Worm (Caenorhabditis elegans) whole organism, late embryonic: ENCODE data around the gene F41G3.3.
A peak's percentile ranks its signal among the peaks of the same experiment; 100 is the strongest.

Source experiments
- C08G9.2 ChIP-seq: sonication (generic microtip); optimal IDR thresholded peaks from 2 replicates; lab custom pipeline; 2016; ENCODE audit warnings: mild to moderate bottlenecking, missing genetic modification characterization, moderate library complexity, missing compliant biosample characterization
- F13H6.1 ChIP-seq: sonication (generic microtip); optimal IDR thresholded peaks from 2 replicates; lab custom pipeline; 2016; ENCODE audit warnings: missing genetic modification characterization, missing compliant biosample characterization
- K02D7.2 ChIP-seq: sonication (generic microtip); optimal IDR thresholded peaks from 2 replicates; lab custom pipeline; 2017; ENCODE audit warnings: mild to moderate bottlenecking, missing genetic modification characterization, missing compliant biosample characterization
- Y22D7AL.16 ChIP-seq: sonication (generic microtip); optimal IDR thresholded peaks from 2 replicates; lab custom pipeline; 2016; ENCODE audit warnings: missing genetic modification characterization, missing compliant biosample characterization
- ceh-14 ChIP-seq: sonication (generic microtip); optimal IDR thresholded peaks from 2 replicates; lab custom pipeline; 2016; ENCODE audit warnings: missing genotype, missing genetic modification characterization, missing compliant biosample characterization
- ceh-19 ChIP-seq: fragments of 200-800 bp; sonication (Bioruptor generic); optimal IDR thresholded peaks from 2 replicates; lab custom pipeline; 2018; ENCODE audit warnings: mild to moderate bottlenecking, missing genetic modification characterization, missing compliant biosample characterization
- ceh-2 ChIP-seq: sonication (generic microtip); optimal IDR thresholded peaks from 2 replicates; lab custom pipeline; 2016; ENCODE audit warnings: missing genotype, missing genetic modification characterization, missing compliant biosample characterization
- ceh-22 ChIP-seq: sonication (generic microtip); optimal IDR thresholded peaks from 2 replicates; lab custom pipeline; 2017; ENCODE audit warnings: missing biosample characterization, missing genetic modification characterization
- ceh-30 ChIP-seq: fragments of 150-350 bp; optimal IDR thresholded peaks from 2 replicates; lab custom pipeline; 2014; ENCODE audit warnings: missing biosample characterization, missing genetic modification characterization
- ceh-31 ChIP-seq: sonication (generic microtip); optimal IDR thresholded peaks from 2 replicates; lab custom pipeline; 2016; ENCODE audit warnings: missing genetic modification characterization, missing compliant biosample characterization
- ceh-45 ChIP-seq: fragments of 200-800 bp; sonication (Bioruptor generic); IDR thresholded peaks from 2 replicates; pipeline ENCODE4 v1.3.6; 2022; ENCODE audit warnings: missing genetic modification reagents, missing genetic modification characterization, missing compliant biosample characterization
- ceh-6 ChIP-seq: fragments of 200-800 bp; sonication (Bioruptor generic); optimal IDR thresholded peaks from 2 replicates; lab custom pipeline; 2018; ENCODE audit warnings: mild to moderate bottlenecking, missing genetic modification characterization, missing compliant biosample characterization
- dve-1 ChIP-seq: sonication (generic microtip); optimal IDR thresholded peaks from 2 replicates; lab custom pipeline; 2017; ENCODE audit warnings: antibody characterized with exemption, mild to moderate bottlenecking, missing genetic modification characterization, missing compliant biosample characterization
- elt-2 ChIP-seq: sonication (generic microtip); optimal IDR thresholded peaks from 2 replicates; lab custom pipeline; 2016; ENCODE audit warnings: missing genetic modification reagents, missing genetic modification characterization, missing compliant biosample characterization
- eyg-1 ChIP-seq: sonication (generic microtip); optimal IDR thresholded peaks from 2 replicates; lab custom pipeline; 2016; ENCODE audit warnings: missing genotype, missing genetic modification characterization, missing compliant biosample characterization
- fax-1 ChIP-seq: sonication (generic microtip); optimal IDR thresholded peaks from 2 replicates; lab custom pipeline; 2016; ENCODE audit warnings: missing genotype, missing genetic modification characterization, missing compliant biosample characterization
- fkh-6 ChIP-seq: sonication (generic microtip); optimal IDR thresholded peaks from 2 replicates; lab custom pipeline; 2016; ENCODE audit warnings: missing genetic modification characterization, missing compliant biosample characterization
- gmeb-2 ChIP-seq: sonication (generic microtip); optimal IDR thresholded peaks from 2 replicates; lab custom pipeline; 2016; ENCODE audit warnings: missing genetic modification characterization, inconsistent platforms, missing compliant biosample characterization
- hlh-30 ChIP-seq: sonication (generic microtip); optimal IDR thresholded peaks from 2 replicates; lab custom pipeline; 2017; ENCODE audit warnings: antibody characterized with exemption, missing genetic modification characterization, missing compliant biosample characterization; ENCODE audit not compliant: insufficient read depth
- hlh-6 ChIP-seq: sonication (generic microtip); optimal IDR thresholded peaks from 2 replicates; lab custom pipeline; 2016; ENCODE audit warnings: missing genotype, missing genetic modification characterization, missing compliant biosample characterization
- lim-6 ChIP-seq: sonication (generic microtip); optimal IDR thresholded peaks from 2 replicates; lab custom pipeline; 2016; ENCODE audit warnings: missing genetic modification characterization, missing compliant biosample characterization
- lin-11 ChIP-seq: fragments of 200-800 bp; sonication (Bioruptor generic); optimal IDR thresholded peaks from 2 replicates; lab custom pipeline; 2018; ENCODE audit warnings: mild to moderate bottlenecking, missing genetic modification characterization, missing compliant biosample characterization
- nfya-1 ChIP-seq: sonication (generic microtip); optimal IDR thresholded peaks from 2 replicates; lab custom pipeline; 2017; ENCODE audit warnings: missing genetic modification characterization, mild to moderate bottlenecking, missing compliant biosample characterization, antibody characterized with exemption, moderate library complexity
- nhr-11 ChIP-seq: fragments of 150-350 bp; optimal IDR thresholded peaks from 2 replicates; lab custom pipeline; 2014; ENCODE audit warnings: missing biosample characterization, missing genetic modification characterization
- nhr-232 ChIP-seq: sonication (generic microtip); optimal IDR thresholded peaks from 2 replicates; lab custom pipeline; 2016; ENCODE audit warnings: missing genetic modification characterization, missing compliant biosample characterization
- pag-3 ChIP-seq: sonication (generic microtip); optimal IDR thresholded peaks from 2 replicates; lab custom pipeline; 2016; ENCODE audit warnings: missing compliant biosample characterization, missing genetic modification characterization, borderline replicate concordance
- pat-9 ChIP-seq: fragments of 200-800 bp; sonication (Bioruptor generic); optimal IDR thresholded peaks from 2 replicates; lab custom pipeline; 2018; ENCODE audit warnings: mild to moderate bottlenecking, missing genetic modification characterization, moderate library complexity, missing compliant biosample characterization
- pqm-1 ChIP-seq: sonication (generic microtip); optimal IDR thresholded peaks from 2 replicates; lab custom pipeline; 2016; ENCODE audit warnings: missing genetic modification characterization, missing compliant biosample characterization
- ref-2 ChIP-seq: sonication (generic microtip); optimal IDR thresholded peaks from 2 replicates; lab custom pipeline; 2016; ENCODE audit warnings: missing genetic modification characterization, missing compliant biosample characterization
- rnt-1 ChIP-seq: sonication (generic microtip); optimal IDR thresholded peaks from 2 replicates; lab custom pipeline; 2016; ENCODE audit warnings: missing genetic modification characterization, missing compliant biosample characterization
- sdc-2 ChIP-seq: sonication (generic microtip); optimal IDR thresholded peaks from 2 replicates; lab custom pipeline; 2016; ENCODE audit warnings: missing genotype, missing genetic modification characterization, missing compliant biosample characterization
- sox-2 ChIP-seq: fragments of 200-800 bp; sonication (Bioruptor generic); IDR thresholded peaks from 2 replicates; pipeline ENCODE4 v1.3.6; 2022; ENCODE audit warnings: missing genetic modification reagents, missing genetic modification characterization, missing compliant biosample characterization
- syd-9 ChIP-seq: sonication (generic microtip); optimal IDR thresholded peaks from 2 replicates; lab custom pipeline; 2016; ENCODE audit warnings: mild to moderate bottlenecking, missing genetic modification characterization, moderate library complexity, missing compliant biosample characterization
- tbx-2 ChIP-seq: sonication (generic microtip); optimal IDR thresholded peaks from 2 replicates; lab custom pipeline; 2016; ENCODE audit warnings: missing genetic modification characterization, missing compliant biosample characterization
- unc-42 ChIP-seq: sonication (generic microtip); optimal IDR thresholded peaks from 2 replicates; lab custom pipeline; 2016; ENCODE audit warnings: missing genotype, missing genetic modification characterization, missing compliant biosample characterization
- unc-55 ChIP-seq: sonication (generic microtip); optimal IDR thresholded peaks from 2 replicates; lab custom pipeline; 2017; ENCODE audit warnings: missing biosample characterization, missing genetic modification reagents, missing genetic modification characterization
- unc-86 ChIP-seq: sonication (generic microtip); optimal IDR thresholded peaks from 2 replicates; lab custom pipeline; 2016; ENCODE audit warnings: missing genetic modification characterization, missing compliant biosample characterization
- zip-5 ChIP-seq: sonication (generic microtip); optimal IDR thresholded peaks from 2 replicates; lab custom pipeline; 2016; ENCODE audit warnings: missing genetic modification characterization, missing compliant biosample characterization
- ztf-16 ChIP-seq: sonication (generic microtip); optimal IDR thresholded peaks from 2 replicates; lab custom pipeline; 2017; ENCODE audit warnings: missing genetic modification characterization, missing compliant biosample characterization

The F41G3.3 gene

DNA sequence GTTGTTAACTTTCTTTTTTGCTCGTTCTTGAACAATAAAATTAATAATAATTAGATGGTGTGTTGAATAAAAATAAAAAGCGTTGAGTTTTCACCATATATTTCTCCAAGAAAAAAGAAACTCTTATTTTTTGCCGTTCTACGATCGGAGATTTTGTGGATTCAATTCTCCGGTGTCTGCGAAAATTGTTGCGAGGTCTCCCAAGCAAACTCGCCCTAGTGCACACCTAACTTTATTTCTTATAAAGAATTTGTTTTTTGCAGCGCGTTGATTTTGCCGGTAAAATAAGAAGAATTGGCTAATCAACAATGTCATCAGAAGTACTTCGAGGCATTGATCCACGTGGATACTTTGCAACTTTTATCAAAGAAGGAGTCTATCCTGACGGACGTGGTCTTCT lies 14.9 kb upstream of the F41G3.3 start, which contains the start of gene exos-8 (continued):
- TF ChIP-seq F13H6.1 (tag; lab: Kevin White, UChicago) (peak; percentile 77), sdc-2 (tag; lab: Kevin White, UChicago) (no peak), C08G9.2 (tag; lab: Kevin White, UChicago) (peak; percentile 93), ceh-22 (tag; lab: Kevin White, UChicago) (no peak), fkh-6 (tag; lab: Kevin White, UChicago) (peak; percentile 59), zip-5 (tag; lab: Kevin White, UChicago) (peak; percentile 91), ceh-19 (GFP tag; lab: Kevin White, UChicago) (peak; percentile 67), ceh-45 (no peak), ceh-31 (peak; percentile 97), elt-2 (tag; lab: Kevin White, UChicago) (no peak), eyg-1 (tag; lab: Kevin White, UChicago) (no peak), sox-2 (GFP tag; lab: Robert Waterston, UW) (no peak), nfya-1 (tag; lab: Kevin White, UChicago) (peak; percentile 1), ref-2 (tag; lab: Kevin White, UChicago) (peak; percentile 95), hlh-30 (no peak), nhr-11 (tag; lab: Kevin White, UChicago) (no peak), syd-9 (tag; lab: Kevin White, UChicago) (peak; percentile 49), unc-86 (tag; lab: Kevin White, UChicago) (peak; percentile 49), ceh-30 (tag; lab: Kevin White, UChicago) (no peak), tbx-2 (peak; percentile 96), ceh-6 (no peak), dve-1 (tag; lab: Kevin White, UChicago) (no peak), pqm-1 (tag; lab: Kevin White, UChicago) (peak; percentile 56), lim-6 (tag; lab: Kevin White, UChicago) (peak; percentile 74), Y22D7AL.16 (tag; lab: Kevin White, UChicago) (no peak), hlh-6 (tag; lab: Kevin White, UChicago) (peak; percentile 39), unc-42 (tag; lab: Kevin White, UChicago) (peak; percentile 85), rnt-1 (tag; lab: Kevin White, UChicago) (peak; percentile 91), K02D7.2 (no peak)

DNA sequence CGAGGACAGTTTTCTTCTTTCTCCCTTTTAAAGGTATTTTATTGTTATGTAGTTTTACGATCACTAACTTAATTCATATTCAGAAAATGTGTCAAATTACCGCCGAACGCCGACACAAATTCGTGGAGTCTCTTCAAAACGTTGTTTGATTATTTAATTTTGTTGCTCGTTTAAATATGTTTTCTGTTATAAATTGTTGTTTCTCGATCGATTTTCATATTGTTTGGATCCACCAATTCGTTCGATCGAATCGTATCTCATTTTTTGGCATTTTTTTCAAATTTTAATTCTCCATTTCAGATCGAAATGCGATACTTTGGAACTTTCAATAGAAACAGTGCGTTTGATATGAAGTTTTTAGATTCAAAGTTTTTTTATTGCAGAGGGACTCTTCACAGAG lies 13.7 kb upstream of the F41G3.3 start, which contains the start of gene F41G3.6:
TSS of gene F41G3.6 (plus strand) at position 301 of the 400 bp plus-strand sequence.
- TF ChIP-seq pat-9 (tag; lab: Kevin White, UChicago): no peak
- TF ChIP-seq gmeb-2 (tag; lab: Kevin White, UChicago): no peak
- TF ChIP-seq nhr-11 (tag; lab: Kevin White, UChicago): no peak
- TF ChIP-seq, all 69 proteins: peak for 0

DNA sequence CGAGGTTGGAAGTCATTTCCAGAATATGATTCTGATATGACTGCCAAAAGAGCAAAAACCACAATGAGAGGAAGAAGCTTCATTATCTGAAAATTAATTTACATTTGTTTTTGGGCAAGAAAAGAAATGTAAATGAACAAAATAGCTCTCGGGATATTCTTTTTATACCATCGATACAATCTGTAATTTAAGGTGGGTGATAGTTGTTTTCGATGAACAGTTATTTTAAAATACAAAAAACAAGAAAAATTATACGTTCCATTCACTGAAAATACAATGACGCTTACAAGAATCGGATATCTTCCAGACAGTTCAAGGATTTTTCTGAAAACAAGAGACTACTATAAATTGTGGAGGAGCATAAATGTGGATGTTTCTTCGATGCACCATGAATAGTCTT lies 11.7 kb upstream of the F41G3.3 start, which contains the start of gene ins-15:
TSS of gene ins-15 (minus strand) at position 101 of the 400 bp plus-strand sequence.
- TF ChIP-seq ceh-2 (tag; lab: Kevin White, UChicago) (no peak), ztf-16 (no peak), ceh-14 (tag; lab: Kevin White, UChicago) (no peak)

DNA sequence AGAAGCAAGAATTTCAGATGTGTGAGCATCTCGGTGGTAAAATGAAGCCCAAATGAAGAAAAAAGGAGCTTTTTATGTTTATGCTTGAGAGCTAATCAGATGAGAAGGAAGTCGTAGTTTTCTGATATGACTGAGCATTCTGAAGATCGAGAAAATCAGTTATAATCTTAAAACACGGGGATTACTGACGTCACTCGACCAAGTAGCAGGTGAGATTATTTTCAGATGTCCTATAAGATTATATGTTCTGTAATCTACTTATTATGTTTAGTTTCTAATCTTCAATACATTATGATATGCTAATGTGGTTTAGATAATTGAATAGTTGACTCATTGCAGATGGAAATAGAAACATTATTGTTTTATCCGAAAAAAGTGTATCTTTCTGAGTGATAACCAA lies 10.5 kb upstream of the F41G3.3 start, which contains the start of gene ins-14:
TSS of gene ins-14 (minus strand) at position 32 of the 400 bp plus-strand sequence.
- TF ChIP-seq zip-5 (tag; lab: Kevin White, UChicago) (no peak), fkh-6 (tag; lab: Kevin White, UChicago) (no peak), sox-2 (GFP tag; lab: Robert Waterston, UW) (no peak), fax-1 (tag; lab: Kevin White, UChicago) (no peak), unc-55 (no peak), ceh-6 (no peak), pag-3 (no peak), ztf-16 (no peak), ceh-22 (tag; lab: Kevin White, UChicago) (no peak), lin-11 (tag; lab: Kevin White, UChicago) (no peak), nhr-232 (tag; lab: Kevin White, UChicago) (no peak)
